Worm (Caenorhabditis elegans) whole organism, L4 larva: Measurements from ENCODE around the gene scl-15.

Experiments used
- ceh-82 ChIP-seq: sonication (generic microtip); optimal IDR thresholded peaks from 2 replicates; lab custom pipeline; 2017; ENCODE audit warnings: missing biosample characterization, missing genetic modification characterization
- daf-12 ChIP-seq: fragments of 150-350 bp; optimal IDR thresholded peaks from 2 replicates; lab custom pipeline; 2014; ENCODE audit warnings: missing biosample characterization, missing genetic modification reagents, missing genetic modification characterization
- dve-1 ChIP-seq: sonication (generic microtip); optimal IDR thresholded peaks from 2 replicates; lab custom pipeline; 2017; ENCODE audit warnings: antibody characterized with exemption, mild to moderate bottlenecking, missing genetic modification characterization, missing compliant biosample characterization; ENCODE audit not compliant: insufficient read depth
- fos-1 ChIP-seq: fragments of 150-350 bp; optimal IDR thresholded peaks from 2 replicates; lab custom pipeline; 2014; ENCODE audit warnings: missing biosample characterization, missing genetic modification characterization
- mdt-29 ChIP-seq: fragments of 200-800 bp; sonication (Bioruptor generic); IDR thresholded peaks from 2 replicates; pipeline ENCODE4 v1.3.6; 2022; ENCODE audit warnings: missing genetic modification reagents, missing genetic modification characterization, missing compliant biosample characterization
- mep-1 ChIP-seq: fragments of 150-350 bp; sonication (generic microtip); optimal IDR thresholded peaks from 3 replicates; lab custom pipeline; 2014; ENCODE audit warnings: missing biosample characterization, missing genetic modification characterization
- nhr-237 ChIP-seq: sonication (generic microtip); optimal IDR thresholded peaks from 2 replicates; lab custom pipeline; 2017; ENCODE audit warnings: missing biosample characterization, missing genetic modification characterization
- nhr-6 ChIP-seq: fragments of 150-350 bp; optimal IDR thresholded peaks from 2 replicates; lab custom pipeline; 2014; ENCODE audit warnings: missing biosample characterization, missing genetic modification characterization
- nhr-76 ChIP-seq: fragments of 150-350 bp; optimal IDR thresholded peaks from 2 replicates; lab custom pipeline; 2014; ENCODE audit warnings: missing biosample characterization, missing genetic modification characterization
- skn-1 ChIP-seq: fragments of 150-350 bp; optimal IDR thresholded peaks from 2 replicates; lab custom pipeline; 2014; ENCODE audit warnings: missing biosample characterization, missing genetic modification characterization
- zag-1 ChIP-seq: fragments of 150-350 bp; optimal IDR thresholded peaks from 2 replicates; lab custom pipeline; 2014; ENCODE audit warnings: missing biosample characterization, missing genetic modification characterization

DNA sequence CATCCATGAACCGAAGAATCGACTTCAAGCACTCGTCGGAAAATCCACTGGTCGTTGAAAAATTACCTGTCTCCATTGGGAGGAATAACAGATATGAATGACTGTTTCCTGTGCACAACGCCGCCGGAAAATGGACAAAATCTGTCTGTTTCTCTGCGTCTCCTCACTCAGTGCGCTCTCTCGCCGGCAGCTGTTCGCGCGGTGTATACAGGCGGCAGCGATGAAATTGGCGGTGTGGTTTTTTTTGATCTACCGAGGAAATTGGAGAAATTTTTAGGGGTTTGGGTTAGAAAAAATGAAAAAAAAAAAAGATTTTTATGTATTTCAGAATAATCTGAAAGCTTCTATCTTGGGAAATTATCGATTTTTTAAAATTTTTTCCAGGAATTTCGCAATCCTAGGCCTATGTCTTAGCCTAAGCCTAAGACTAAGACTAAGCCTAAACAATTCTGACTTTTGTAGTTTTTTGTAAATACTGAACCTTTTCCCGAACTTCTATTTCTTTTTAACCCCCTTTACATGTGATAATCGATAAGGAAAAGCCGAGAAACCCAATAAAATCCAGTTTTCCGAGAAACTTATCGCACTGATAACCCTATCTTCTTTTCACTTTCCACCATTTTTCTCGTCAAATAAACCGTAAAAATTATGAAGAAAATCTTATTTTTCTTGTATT lies 36.3 kb downstream of the scl-15 start, which contains the start of the genes fbxc-50 and C17F4.2:
- TF ChIP-seq nhr-6 (tag; lab: Kevin White, UChicago) (no peak), skn-1 (tag; lab: Kevin White, UChicago) (no peak), mdt-29 (no peak), zag-1 (tag; lab: Kevin White, UChicago) (no peak), dve-1 (tag; lab: Kevin White, UChicago) (no peak), fos-1 (tag; lab: Kevin White, UChicago) (no peak), nhr-76 (tag; lab: Kevin White, UChicago) (no peak), daf-12 (no peak), mep-1 (tag; lab: Kevin White, UChicago) (no peak), ceh-82 (tag; lab: Kevin White, UChicago) (no peak), nhr-237 (tag; lab: Kevin White, UChicago) (no peak)
